Fruit fly (Drosophila melanogaster): ENCODE results near the gene CG5758.
A peak's percentile ranks its signal among the peaks of the same experiment; 100 is the strongest.

Gene CG5758

dm6 chr2L:18146618-18147099, 26.9 kb downstream of the CG5758 start (continued):
- TF ChIP-seq Blimp-1 (GFP tag; optimal IDR thresholded peaks at IDR 0.05), result no peak
- peak; percentile 14 for TF ChIP-seq Eip93F (GFP tag; optimal IDR thresholded peaks at IDR 0.05)
- TF ChIP-seq CG11294 (GFP tag; IDR thresholded peaks at IDR 0.05), result no peak
- TF ChIP-seq CG10631 (GFP tag; optimal IDR thresholded peaks at IDR 0.05), result peak; percentile 63
- peak; percentile 66 for TF ChIP-seq CG8632 (GFP tag; optimal IDR thresholded peaks at IDR 0.05)
- peak; percentile 72 for TF ChIP-seq CG3032 (tag; optimal IDR thresholded peaks at IDR 0.05)
- peak; percentile 44; the same call in 1 of the 3 replicates for TF ChIP-seq eg (GFP tag; IDR thresholded peaks at IDR 0.05)
- peak; percentile 54 for TF ChIP-seq Sox15 (GFP tag; optimal IDR thresholded peaks at IDR 0.05)
- peak; percentile 34 to 69 for TF ChIP-seq ss (GFP tag; optimal IDR thresholded peaks at IDR 0.05)
- no peak for TF ChIP-seq fkh (GFP tag; optimal IDR thresholded peaks at IDR 0.05)
- TF ChIP-seq dac (GFP tag; optimal IDR thresholded peaks at IDR 0.05), result no peak
- TF ChIP-seq CG11762 (GFP tag; optimal IDR thresholded peaks at IDR 0.05; ENCODE audit: insufficient read depth), result peak; percentile 69
- peak; percentile 33 for TF ChIP-seq Ets21C (GFP tag; optimal IDR thresholded peaks at IDR 0.05)
- TF ChIP-seq svp (GFP tag), result peak; percentile 86
- peak; percentile 51 for TF ChIP-seq fd59A (GFP tag; optimal IDR thresholded peaks at IDR 0.05)
- peak; percentile 89 for TF ChIP-seq Eip78C (GFP tag)
- peak; percentile 68 for TF ChIP-seq CG10669 (GFP tag; optimal IDR thresholded peaks at IDR 0.05)
- no peak for TF ChIP-seq CG6854 (GFP tag; optimal IDR thresholded peaks at IDR 0.05)
- TF ChIP-seq Sox14 (GFP tag; optimal IDR thresholded peaks at IDR 0.05), result peak; percentile 59
- TF ChIP-seq CG11902 (GFP tag; optimal IDR thresholded peaks at IDR 0.05), result peak; percentile 64
- TF ChIP-seq Lpt (GFP tag; optimal IDR thresholded peaks at IDR 0.05), result peak; percentile 47
- peak; percentile 36 for TF ChIP-seq CG1621 (tag; optimal IDR thresholded peaks at IDR 0.05)
- TF ChIP-seq Gug (GFP tag; IDR thresholded peaks at IDR 0.05), result no peak
- TF ChIP-seq Met (GFP tag; optimal IDR thresholded peaks at IDR 0.05), result peak; percentile 67
- peak; percentile 27; the same call in 1 of the 3 replicates for TF ChIP-seq CG6163 (GFP tag; IDR thresholded peaks at IDR 0.05)
- TF ChIP-seq esn (GFP tag; optimal IDR thresholded peaks at IDR 0.05), result peak; percentile 65
- peak; percentile 75 for TF ChIP-seq CG6792 (GFP tag; optimal IDR thresholded peaks at IDR 0.05)
- TF ChIP-seq cyc (GFP tag; optimal IDR thresholded peaks at IDR 0.05), result peak; percentile 27
- TF ChIP-seq Ets96B (tag; optimal IDR thresholded peaks at IDR 0.05), result peak; percentile 59

- TF ChIP-seq dsx (GFP tag; optimal IDR thresholded peaks at IDR 0.05; ENCODE audit: poor library complexity, severe bottlenecking) (no peak), fkh (GFP tag; optimal IDR thresholded peaks at IDR 0.05) (peak; percentile 86), vri (GFP tag; optimal IDR thresholded peaks at IDR 0.05) (peak; percentile 9), CG1621 (tag; optimal IDR thresholded peaks at IDR 0.05) (no peak), svp (GFP tag) (peak; percentile 78)
These were observed 27.8 kb downstream of the CG5758 start for dm6 chr2L:18147511-18148072.

dm6 chr2L:18148552-18149219, 28.9 kb downstream of the CG5758 start:
- TF ChIP-seq Eip75B (GFP tag; optimal IDR thresholded peaks at IDR 0.05) (no peak), fd59A (GFP tag; optimal IDR thresholded peaks at IDR 0.05) (no peak), ss (GFP tag; optimal IDR thresholded peaks at IDR 0.05) (no peak), Blimp-1 (GFP tag; optimal IDR thresholded peaks at IDR 0.05) (no peak), Met (GFP tag; optimal IDR thresholded peaks at IDR 0.05) (peak; percentile 5), CG4318 (GFP tag; optimal IDR thresholded peaks at IDR 0.05) (no peak), Sox15 (GFP tag; optimal IDR thresholded peaks at IDR 0.05) (no peak), achi (GFP tag; optimal IDR thresholded peaks at IDR 0.05) (no peak), esn (GFP tag; optimal IDR thresholded peaks at IDR 0.05) (peak; percentile 12), CG11902 (GFP tag; optimal IDR thresholded peaks at IDR 0.05) (no peak), CG3919 (GFP tag; optimal IDR thresholded peaks at IDR 0.05) (no peak), spab (GFP tag; optimal IDR thresholded peaks at IDR 0.05) (peak; percentile 12), Sox102F (GFP tag; optimal IDR thresholded peaks at IDR 0.05) (no peak), salr (GFP tag; optimal IDR thresholded peaks at IDR 0.05) (no peak), eg (GFP tag; IDR thresholded peaks at IDR 0.05) (no peak), topi (GFP tag; optimal IDR thresholded peaks at IDR 0.05) (no peak), Gug (GFP tag; IDR thresholded peaks at IDR 0.05) (no peak), CG6808 (GFP tag; optimal IDR thresholded peaks at IDR 0.05) (peak; percentile 30), CG6854 (GFP tag; optimal IDR thresholded peaks at IDR 0.05) (peak; percentile 17), Eip78C (GFP tag) (peak; percentile 33), Ets96B (tag; optimal IDR thresholded peaks at IDR 0.05) (no peak), fd85E (GFP tag; optimal IDR thresholded peaks at IDR 0.05) (no peak), CG1621 (tag; optimal IDR thresholded peaks at IDR 0.05) (no peak), OdsH (GFP tag; optimal IDR thresholded peaks at IDR 0.05) (no peak), svp (GFP tag) (peak; percentile 48), Sox14 (GFP tag; optimal IDR thresholded peaks at IDR 0.05) (no peak), dsx (GFP tag; optimal IDR thresholded peaks at IDR 0.05; ENCODE audit: poor library complexity, severe bottlenecking) (no peak), Hr39 (GFP tag; optimal IDR thresholded peaks at IDR 0.05) (no peak), Ets21C (GFP tag; optimal IDR thresholded peaks at IDR 0.05) (no peak), fkh (GFP tag; optimal IDR thresholded peaks at IDR 0.05) (peak; percentile 97), cyc (GFP tag; optimal IDR thresholded peaks at IDR 0.05) (no peak)

Measured in whole organism, prepupa.